Fruit fly (Drosophila melanogaster): ENCODE data around the gene CG17078.
A peak's percentile ranks its signal among the peaks of the same experiment; 100 is the strongest.

The CG17078 gene

DNA sequence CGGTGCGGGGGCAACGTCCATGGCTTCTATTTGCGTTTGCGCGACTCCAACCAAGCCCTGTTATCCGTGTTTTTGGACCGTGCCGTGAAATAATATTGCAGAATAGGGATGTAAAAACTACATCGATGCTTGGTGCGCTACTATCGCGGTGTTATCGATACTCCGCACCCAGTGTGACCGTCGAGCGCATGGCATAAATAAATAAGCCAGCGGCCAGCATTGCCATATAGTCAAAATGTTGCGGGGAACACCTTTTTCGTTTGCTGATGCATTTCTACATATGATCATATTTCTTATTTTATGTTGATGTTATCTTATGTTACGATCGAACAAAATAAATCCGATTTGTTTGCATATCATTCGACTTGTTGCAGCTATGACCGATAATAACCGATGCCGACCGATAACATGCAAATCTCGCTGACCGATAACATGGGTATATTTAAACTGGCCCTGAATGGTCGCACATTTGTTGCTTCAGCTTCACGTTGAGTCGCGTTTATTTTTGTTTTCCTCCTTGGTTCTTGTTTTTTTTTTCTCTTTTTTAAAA, 837 bp downstream of the CG17078 start, which contains the start of gene smo (continued):
- TF ChIP-seq ro (GFP tag; IDR thresholded peaks at IDR 0.05) (no peak), ftz-f1 (GFP tag; optimal IDR thresholded peaks at IDR 0.05) (no peak), repo (GFP tag; optimal IDR thresholded peaks at IDR 0.05) (peak; percentile 42), H2.0 (GFP tag; IDR thresholded peaks at IDR 0.05) (no peak), Poxn (GFP tag; IDR thresholded peaks at IDR 0.05) (no peak), ssp (GFP tag; IDR thresholded peaks at IDR 0.05) (peak; percentile 35), CG4707 (GFP tag; optimal IDR thresholded peaks at IDR 0.05) (no peak), CG15514 (GFP tag; optimal IDR thresholded peaks at IDR 0.05) (peak; percentile 69), CG4404 (GFP tag; IDR thresholded peaks at IDR 0.05) (no peak), CG10431 (GFP tag; optimal IDR thresholded peaks at IDR 0.05) (no peak), sug (tag; optimal IDR thresholded peaks at IDR 0.05) (peak; percentile 35), MBD-R2 (GFP tag; IDR thresholded peaks at IDR 0.05) (peak; percentile 79), Xbp1 (GFP tag; optimal IDR thresholded peaks at IDR 0.05) (peak; percentile 56), lov (optimal IDR thresholded peaks at IDR 0.05) (no peak), lov (GFP tag; IDR thresholded peaks at IDR 0.05) (no peak), salm (tag; optimal IDR thresholded peaks at IDR 0.05) (no peak), jigr1 (GFP tag; IDR thresholded peaks at IDR 0.05) (no peak), Hmr (GFP tag; optimal IDR thresholded peaks at IDR 0.05) (peak; percentile 60), CG17186 (GFP tag; optimal IDR thresholded peaks at IDR 0.05) (peak; percentile 96), CG9817 (tag; optimal IDR thresholded peaks at IDR 0.05) (no peak), br (optimal IDR thresholded peaks at IDR 0.05) (no peak), btn (GFP tag; optimal IDR thresholded peaks at IDR 0.05) (no peak), CG6683 (GFP tag; optimal IDR thresholded peaks at IDR 0.05) (no peak), CG1647 (GFP tag; optimal IDR thresholded peaks at IDR 0.05) (peak; percentile 36), crc (GFP tag; optimal IDR thresholded peaks at IDR 0.05) (no peak), MTF-1 (GFP tag; optimal IDR thresholded peaks at IDR 0.05; ENCODE audit: borderline replicate concordance) (no peak), CG14965 (GFP tag; optimal IDR thresholded peaks at IDR 0.05; ENCODE audit: borderline replicate concordance) (no peak), Ada2b (GFP tag; IDR thresholded peaks at IDR 0.05) (no peak), chif (GFP tag; optimal IDR thresholded peaks at IDR 0.05) (peak; percentile 29 to 48), Bteb2 (GFP tag; optimal IDR thresholded peaks at IDR 0.05) (peak; percentile 55), Adf1 (GFP tag; IDR thresholded peaks at IDR 0.05) (no peak), toy (GFP tag; IDR thresholded peaks at IDR 0.05) (no peak), Scr (GFP tag; IDR thresholded peaks at IDR 0.05; ENCODE audit: partially characterized antibody) (peak; percentile 88), NFAT (GFP tag; IDR thresholded peaks at IDR 0.05) (peak; percentile 32; the same call in 1 of the 2 replicates), CG8290 (GFP tag; optimal IDR thresholded peaks at IDR 0.05) (peak; percentile 16), CG8290 (tag; optimal IDR thresholded peaks at IDR 0.05) (no peak), psq (GFP tag; optimal IDR thresholded peaks at IDR 0.05) (no peak), exex (tag; optimal IDR thresholded peaks at IDR 0.05) (no peak), CG31441 (GFP tag; IDR thresholded peaks at IDR 0.05) (no peak), CG33213 (GFP tag; optimal IDR thresholded peaks at IDR 0.05) (peak; percentile 53), CG15073 (GFP tag; optimal IDR thresholded peaks at IDR 0.05) (no peak), Myb (GFP tag; optimal IDR thresholded peaks at IDR 0.05) (peak; percentile 70), trh (GFP tag; optimal IDR thresholded peaks at IDR 0.05) (no peak), ERR (GFP tag; optimal IDR thresholded peaks at IDR 0.05) (peak; percentile 5), croc (GFP tag; conservative IDR thresholded peaks at IDR 0.05) (no peak), Opbp (GFP tag; IDR thresholded peaks at IDR 0.05; ENCODE audit: partially characterized antibody) (peak; percentile 81), CG9932 (GFP tag; IDR thresholded peaks at IDR 0.05) (peak; percentile 57), CG5180 (GFP tag; optimal IDR thresholded peaks at IDR 0.05) (no peak), gt (GFP tag; IDR thresholded peaks at IDR 0.05) (no peak), Ets97D (GFP tag; optimal IDR thresholded peaks at IDR 0.05) (peak; percentile 85), Stat92E (GFP tag; optimal IDR thresholded peaks at IDR 0.05) (peak in 1 of 3 experiments; percentile 14), Doc2 (GFP tag; IDR thresholded peaks at IDR 0.05) (no peak)
